Worm (Caenorhabditis elegans): Measurements from ENCODE around the gene gcy-33.

ce11 chrV:11951227-11951626 is 50.4 kb downstream of the gcy-33 start:
- no peak for TF ChIP-seq blmp-1 (tag; optimal IDR thresholded peaks at IDR 0.05)
- no peak for TF ChIP-seq mep-1 (tag; optimal IDR thresholded peaks at IDR 0.05)
- no peak for TF ChIP-seq nhr-237 (tag; optimal IDR thresholded peaks at IDR 0.05)
- no peak for TF ChIP-seq unc-39 (tag; optimal IDR thresholded peaks at IDR 0.05)
- TF ChIP-seq snpc-4 (tag; optimal IDR thresholded peaks at IDR 0.05): no peak
- TF ChIP-seq bed-3 (GFP tag; optimal IDR thresholded peaks at IDR 0.05): no peak
- TF ChIP-seq nhr-2 (tag; optimal IDR thresholded peaks at IDR 0.05): no peak

All from whole organism, mixed stage, embryonic.